Worm (Caenorhabditis elegans) whole organism, young adult: ENCODE data around the gene twk-33.

Source experiments
- C17E4.6 ChIP-seq: fragments of 200-800 bp; sonication (Bioruptor generic); IDR thresholded peaks from 2 replicates; pipeline ENCODE4 v1.3.6; 2022; ENCODE audit warnings: missing genetic modification reagents, missing genetic modification characterization, missing compliant biosample characterization
- F22D6.2 ChIP-seq: sonication (generic microtip); optimal IDR thresholded peaks from 2 replicates; lab custom pipeline; 2016; ENCODE audit warnings: mild to moderate bottlenecking, missing genetic modification characterization, missing compliant biosample characterization
- F23B12.7 ChIP-seq: sonication (generic microtip); optimal IDR thresholded peaks from 2 replicates; lab custom pipeline; 2017; ENCODE audit warnings: missing genetic modification characterization, mild to moderate bottlenecking, missing compliant biosample characterization, antibody characterized with exemption, moderate library complexity; ENCODE audit not compliant: insufficient read depth
- F52B5.7 ChIP-seq: sonication (generic microtip); optimal IDR thresholded peaks from 2 replicates; lab custom pipeline; 2016; ENCODE audit warnings: mild to moderate bottlenecking, missing genetic modification characterization, missing compliant biosample characterization
- T07F8.4 ChIP-seq: sonication (generic microtip); optimal IDR thresholded peaks from 2 replicates; lab custom pipeline; 2016; ENCODE audit warnings: mild to moderate bottlenecking, missing genetic modification characterization, moderate library complexity, missing compliant biosample characterization
- Y79H2A.3 ChIP-seq: fragments of 200-800 bp; sonication (Bioruptor generic); conservative IDR thresholded peaks from 2 replicates; pipeline ENCODE4 v1.3.6; 2022; ENCODE audit warnings: missing genetic modification reagents, missing genetic modification characterization, missing compliant biosample characterization
- Y95B8A.8 ChIP-seq: fragments of 200-800 bp; sonication (Bioruptor generic); IDR thresholded peaks from 2 replicates; pipeline ENCODE4 v1.3.6; 2022; ENCODE audit warnings: missing genetic modification reagents, missing genetic modification characterization, missing compliant biosample characterization
- akir-1 ChIP-seq: fragments of 200-800 bp; sonication (Bioruptor generic); optimal IDR thresholded peaks from 2 replicates; lab custom pipeline; 2018; ENCODE audit warnings: mild to moderate bottlenecking, missing genetic modification characterization, moderate library complexity, missing compliant biosample characterization
- atf-7 ChIP-seq: sonication (generic microtip); optimal IDR thresholded peaks from 2 replicates; lab custom pipeline; 2017; ENCODE audit warnings: mild to moderate bottlenecking, missing genetic modification characterization, missing compliant biosample characterization
- athp-1 ChIP-seq: sonication (generic microtip); optimal IDR thresholded peaks from 2 replicates; lab custom pipeline; 2017; ENCODE audit warnings: mild to moderate bottlenecking, missing genetic modification characterization, missing compliant biosample characterization
- bed-2 ChIP-seq: fragments of 200-800 bp; sonication (Bioruptor generic); IDR thresholded peaks from 2 replicates; pipeline ENCODE4 v1.3.6; 2022; ENCODE audit warnings: missing genetic modification reagents, missing genetic modification characterization, missing compliant biosample characterization
- ceh-91 ChIP-seq: fragments of 200-800 bp; sonication (Bioruptor generic); IDR thresholded peaks from 2 replicates; pipeline ENCODE4 v1.3.6; 2022; ENCODE audit warnings: missing genetic modification reagents, missing genetic modification characterization, missing compliant biosample characterization
- chd-7 ChIP-seq: sonication (generic microtip); optimal IDR thresholded peaks from 2 replicates; lab custom pipeline; 2016; ENCODE audit warnings: mild to moderate bottlenecking, missing genetic modification characterization, moderate library complexity, missing compliant biosample characterization
- die-1 ChIP-seq: sonication (generic microtip); optimal IDR thresholded peaks from 2 replicates; lab custom pipeline; 2016; ENCODE audit warnings: missing genotype, mild to moderate bottlenecking, missing genetic modification characterization, missing compliant biosample characterization
- egrh-3 ChIP-seq: fragments of 200-800 bp; sonication (Bioruptor generic); IDR thresholded peaks from 2 replicates; pipeline ENCODE4 v1.3.6; 2022; ENCODE audit warnings: missing genetic modification reagents, missing genetic modification characterization, missing compliant biosample characterization
- gei-17 ChIP-seq: fragments of 200-800 bp; sonication (Bioruptor generic); optimal IDR thresholded peaks from 2 replicates; lab custom pipeline; 2018; ENCODE audit warnings: mild to moderate bottlenecking, missing genetic modification characterization, missing compliant biosample characterization
- hlh-12 ChIP-seq: sonication (generic microtip); optimal IDR thresholded peaks from 2 replicates; lab custom pipeline; 2016; ENCODE audit warnings: missing genetic modification characterization, missing compliant biosample characterization
- hlh-26 ChIP-seq: fragments of 200-800 bp; sonication (Bioruptor generic); conservative IDR thresholded peaks from 2 replicates; pipeline ENCODE4 v1.3.6; 2022; ENCODE audit warnings: missing genetic modification reagents, missing genetic modification characterization, missing compliant biosample characterization
- hmg-1.2 ChIP-seq: fragments of 200-800 bp; sonication (Bioruptor generic); IDR thresholded peaks from 2 replicates; pipeline ENCODE4 v1.3.6; 2022; ENCODE audit warnings: missing genetic modification reagents, missing genetic modification characterization, missing compliant biosample characterization
- hrde-1 ChIP-seq: sonication (generic microtip); optimal IDR thresholded peaks from 2 replicates; lab custom pipeline; 2016; ENCODE audit warnings: missing genetic modification characterization, mild to moderate bottlenecking, missing compliant biosample characterization, moderate library complexity, missing genotype, missing genetic modification reagents, borderline replicate concordance
- hsf-1 ChIP-seq: fragments of 200-800 bp; sonication (Bioruptor generic); IDR thresholded peaks from 2 replicates; pipeline ENCODE4 v1.3.6; 2022; ENCODE audit warnings: missing genetic modification reagents, missing genetic modification characterization, missing compliant biosample characterization
- lag-1 ChIP-seq: fragments of 200-800 bp; sonication (Bioruptor generic); IDR thresholded peaks from 2 replicates; pipeline ENCODE4 v1.3.6; 2022; ENCODE audit warnings: missing genetic modification reagents, missing genetic modification characterization, missing compliant biosample characterization
- lin-26 ChIP-seq: fragments of 200-800 bp; sonication (Bioruptor generic); IDR thresholded peaks from 2 replicates; pipeline ENCODE4 v1.3.6; 2022; ENCODE audit warnings: missing genetic modification reagents, missing genetic modification characterization, missing compliant biosample characterization
- lin-35 ChIP-seq, 3 experiments: fragments of 150-350 bp in 2 of 3; sonication (generic microtip) in 1 of 3; optimal IDR thresholded peaks; 2 replicates each; lab custom pipeline; 2014 to 2018; ENCODE audit warnings: missing biosample characterization in 3 of 3, missing genetic modification characterization in 3 of 3, missing genetic modification reagents in 3 of 3
- lin-40 ChIP-seq: sonication (generic microtip); optimal IDR thresholded peaks from 2 replicates; lab custom pipeline; 2016; ENCODE audit warnings: missing genetic modification characterization, mild to moderate bottlenecking, missing compliant biosample characterization, missing genotype, missing genetic modification reagents
- lir-1 ChIP-seq: fragments of 200-800 bp; sonication (Bioruptor generic); conservative IDR thresholded peaks from 2 replicates; pipeline ENCODE4 v1.3.6; 2022; ENCODE audit warnings: missing genetic modification reagents, missing genetic modification characterization, missing compliant biosample characterization
- lsy-27 ChIP-seq: sonication (generic microtip); optimal IDR thresholded peaks from 2 replicates; lab custom pipeline; 2017; ENCODE audit warnings: missing genetic modification characterization, mild to moderate bottlenecking, missing compliant biosample characterization, antibody characterized with exemption, missing genotype, borderline replicate concordance; ENCODE audit not compliant: insufficient read depth
- madf-8 ChIP-seq: fragments of 200-800 bp; sonication (Bioruptor generic); conservative IDR thresholded peaks from 2 replicates; pipeline ENCODE4 v1.3.6; 2022; ENCODE audit warnings: missing genetic modification reagents, missing genetic modification characterization, missing compliant biosample characterization
- mel-28 ChIP-seq: sonication (generic microtip); optimal IDR thresholded peaks from 2 replicates; lab custom pipeline; 2016; ENCODE audit warnings: borderline replicate concordance, mild to moderate bottlenecking, missing genetic modification characterization, missing compliant biosample characterization
- mes-4 ChIP-seq: sonication (generic microtip); optimal IDR thresholded peaks from 2 replicates; lab custom pipeline; 2016; ENCODE audit warnings: missing genotype, missing genetic modification characterization, missing compliant biosample characterization
- nhr-179 ChIP-seq: sonication (generic microtip); optimal IDR thresholded peaks from 2 replicates; lab custom pipeline; 2016; ENCODE audit warnings: mild to moderate bottlenecking, missing genetic modification characterization, missing compliant biosample characterization
- nhr-80 ChIP-seq: sonication (generic microtip); optimal IDR thresholded peaks from 2 replicates; lab custom pipeline; 2016; ENCODE audit warnings: missing genetic modification characterization, missing compliant biosample characterization
- pbrm-1 ChIP-seq: fragments of 200-800 bp; sonication (Bioruptor generic); IDR thresholded peaks from 2 replicates; pipeline ENCODE4 v1.3.6; 2022; ENCODE audit warnings: missing genetic modification reagents, missing genetic modification characterization, missing compliant biosample characterization
- snpc-3.4 ChIP-seq: sonication (generic microtip); optimal IDR thresholded peaks from 2 replicates; lab custom pipeline; 2017; ENCODE audit warnings: missing genetic modification characterization, mild to moderate bottlenecking, missing compliant biosample characterization, antibody characterized with exemption, moderate library complexity, missing genotype, missing genetic modification reagents
- snpc-4 ChIP-seq, 5 experiments: fragments of 150-350 bp in 1 of 5; sonication (generic microtip) in 4 of 5; optimal IDR thresholded peaks; 2 replicates each; lab custom pipeline; 2014 to 2018; ENCODE audit warnings: missing genetic modification characterization in 5 of 5, missing biosample characterization in 3 of 5, antibody characterized with exemption in 2 of 5, mild to moderate bottlenecking in 2 of 5, missing compliant biosample characterization in 2 of 5, missing genotype in 2 of 5, moderate library complexity in 2 of 5, missing genetic modification reagents in 1 of 5
- xnd-1 ChIP-seq: sonication (generic microtip); optimal IDR thresholded peaks from 2 replicates; lab custom pipeline; 2016; ENCODE audit warnings: missing genotype, missing genetic modification reagents, missing genetic modification characterization, missing compliant biosample characterization
- zfh-2 ChIP-seq: fragments of 200-800 bp; sonication (Bioruptor generic); conservative IDR thresholded peaks from 2 replicates; pipeline ENCODE4 v1.3.6; 2022; ENCODE audit warnings: missing genetic modification reagents, missing genetic modification characterization, missing compliant biosample characterization
- ztf-26 ChIP-seq: sonication (generic microtip); optimal IDR thresholded peaks from 2 replicates; lab custom pipeline; 2017; ENCODE audit warnings: missing genetic modification characterization, missing compliant biosample characterization

twk-33 gene

ce11 chrV:17743802-17744201, 29.6 kb upstream of the twk-33 start:
- TF ChIP-seq lsy-27 (tag; lab: Kevin White, UChicago) = no peak
- TF ChIP-seq gei-17 (GFP tag; lab: Kevin White, UChicago) = no peak
- TF ChIP-seq zfh-2 (GFP tag; lab: Robert Waterston, UW) = no peak
- no peak for TF ChIP-seq snpc-3.4
- no peak for TF ChIP-seq xnd-1 (tag; lab: Kevin White, UChicago)
- TF ChIP-seq, all 124 proteins: peak for 0

DNA sequence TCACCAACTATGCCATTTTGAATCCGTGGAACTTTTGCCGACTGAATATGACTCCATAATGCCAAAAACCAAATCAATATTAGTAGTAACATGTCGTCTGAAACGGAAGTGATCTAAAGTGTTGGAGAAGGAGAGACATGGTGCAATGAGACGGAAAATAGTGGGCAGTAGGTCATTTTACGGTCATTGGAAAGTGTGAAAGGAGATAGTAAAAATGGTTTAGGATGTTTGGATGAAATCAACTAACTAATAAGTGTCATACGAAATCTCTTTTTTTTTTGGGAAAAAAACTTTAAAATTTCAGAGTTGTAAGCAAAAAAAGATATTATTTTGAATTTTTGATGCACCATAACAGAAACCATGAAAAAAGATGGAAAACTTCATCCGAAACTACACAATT, 25.6 kb upstream of the twk-33 start, which contains the start of gene cutl-4:
Gene cutl-4, minus strand, starts transcription at position 101 of the 400 bp plus-strand sequence.
- TF ChIP-seq hmg-1.2 (GFP tag; lab: Robert Waterston, UW) = no peak
- no peak for TF ChIP-seq hsf-1 (GFP tag; lab: Robert Waterston, UW)
- TF ChIP-seq hlh-26 = no peak
- no peak for TF ChIP-seq atf-7
- no peak for TF ChIP-seq athp-1 (tag; lab: Kevin White, UChicago)

DNA sequence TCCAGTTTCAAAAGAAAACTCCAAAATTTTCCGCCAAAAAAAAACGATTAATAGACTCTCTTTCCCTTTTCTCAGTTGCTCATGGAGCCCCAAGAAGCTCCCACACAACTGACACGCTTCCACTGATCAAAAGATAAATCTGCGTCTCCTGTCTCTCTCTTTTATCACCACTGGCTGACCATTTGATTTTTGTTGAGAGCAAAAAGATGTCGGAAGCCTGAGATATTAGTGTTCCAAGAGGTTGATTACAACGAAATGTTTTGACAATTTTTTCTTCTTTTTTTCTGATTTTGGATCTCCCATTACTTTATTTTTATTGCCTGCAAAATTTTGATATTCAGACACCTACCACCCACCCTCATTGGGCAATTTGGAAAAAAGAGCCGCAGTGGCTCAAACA, 18.3 kb upstream of the twk-33 start, which contains the start of gene twk-42:
Gene twk-42, minus strand, starts transcription at position 101 of the 400 bp plus-strand sequence.
- no peak for TF ChIP-seq mes-4 (tag; lab: Kevin White, UChicago)
- TF ChIP-seq atf-7 = no peak
- TF ChIP-seq F22D6.2 (tag; lab: Kevin White, UChicago) = no peak
- TF ChIP-seq F23B12.7 (tag; lab: Kevin White, UChicago) = no peak
- no peak for TF ChIP-seq lin-40 (tag; lab: Kevin White, UChicago)
- no peak for TF ChIP-seq nhr-179 (tag; lab: Kevin White, UChicago)
- no peak for TF ChIP-seq lir-1 (GFP tag; lab: Robert Waterston, UW)
- no peak for TF ChIP-seq F52B5.7 (tag; lab: Kevin White, UChicago)
- no peak for TF ChIP-seq akir-1 (GFP tag; lab: Kevin White, UChicago)
- TF ChIP-seq C17E4.6 (GFP tag; lab: Robert Waterston, UW) = no peak
- no peak for TF ChIP-seq ztf-26 (tag; lab: Kevin White, UChicago)
- no peak for TF ChIP-seq lin-35 (GFP tag; optimal IDR thresholded peaks at IDR 0.05; lab: Kevin White, UChicago)
- no peak for TF ChIP-seq egrh-3 (GFP tag; lab: Robert Waterston, UW)
- no peak for TF ChIP-seq bed-2 (GFP tag; lab: Robert Waterston, UW)
- TF ChIP-seq hlh-12 (tag; lab: Kevin White, UChicago) = no peak
- TF ChIP-seq die-1 = no peak
- TF ChIP-seq, all 124 proteins: peak for 0

DNA sequence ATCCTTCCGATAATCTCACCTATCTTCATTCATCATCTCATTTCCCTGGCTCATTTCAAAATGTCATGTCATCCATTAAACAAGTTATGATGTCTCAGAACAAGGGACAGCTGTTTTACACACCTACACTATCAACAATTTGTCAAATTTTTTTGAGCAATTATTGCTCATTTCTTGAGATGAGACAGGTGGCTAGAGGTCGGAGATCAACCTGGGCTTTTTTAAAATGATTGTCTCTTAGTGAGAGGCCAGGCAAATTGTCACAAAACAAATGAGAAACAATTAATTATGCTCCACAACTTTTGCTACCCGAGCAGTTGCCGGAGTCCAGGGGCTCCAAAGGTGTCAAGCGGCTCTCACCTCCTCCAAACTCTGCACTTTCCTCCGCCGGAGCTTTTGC, 14.6 kb upstream of the twk-33 start:
- TF ChIP-seq chd-7 (tag; lab: Kevin White, UChicago) (no peak), gei-17 (GFP tag; lab: Kevin White, UChicago) (no peak)

DNA sequence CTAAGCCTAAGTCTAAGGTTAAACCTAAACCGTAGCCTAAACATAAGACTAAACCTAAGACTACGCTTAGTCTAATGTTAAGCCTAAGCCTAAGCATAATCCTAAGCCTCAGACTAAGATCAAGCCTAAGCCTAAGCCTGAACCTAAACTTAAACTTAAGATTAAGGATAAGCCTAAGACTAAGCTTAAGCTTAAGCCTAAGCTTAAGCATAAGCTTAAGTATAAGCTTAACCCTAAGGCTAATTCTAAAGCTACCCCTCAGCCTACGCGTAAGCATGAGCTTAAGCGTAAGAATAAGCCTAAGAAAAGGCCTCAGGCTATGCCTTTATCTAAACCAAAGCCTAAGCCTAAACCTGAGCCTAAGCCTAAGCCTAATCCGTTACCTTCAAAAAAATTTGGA, 14.2 kb upstream of the twk-33 start:
- TF ChIP-seq ceh-91 (no peak), lag-1 (GFP tag; lab: Robert Waterston, UW) (no peak), Y95B8A.8 (GFP tag; lab: Robert Waterston, UW) (no peak)

- TF ChIP-seq lir-1 (GFP tag; lab: Robert Waterston, UW) = no peak
- TF ChIP-seq F52B5.7 (tag; lab: Kevin White, UChicago) = no peak
- no peak for TF ChIP-seq nhr-80 (tag; lab: Kevin White, UChicago)
- TF ChIP-seq Y79H2A.3 (GFP tag; lab: Robert Waterston, UW) = no peak
- TF ChIP-seq madf-8 (GFP tag; lab: Robert Waterston, UW) = no peak
- no peak for TF ChIP-seq snpc-4 (GFP tag; optimal IDR thresholded peaks at IDR 0.05; lab: Kevin White, UChicago)
- no peak for TF ChIP-seq snpc-4 (tag; optimal IDR thresholded peaks at IDR 0.05; lab: Kevin White, UChicago)
- TF ChIP-seq hrde-1 (tag; lab: Kevin White, UChicago) = no peak
- no peak for TF ChIP-seq mes-4 (tag; lab: Kevin White, UChicago)
- no peak for TF ChIP-seq mel-28 (tag; lab: Kevin White, UChicago)
- no peak for TF ChIP-seq lsy-27 (tag; lab: Kevin White, UChicago)
- TF ChIP-seq gei-17 (GFP tag; lab: Kevin White, UChicago) = no peak
- no peak for TF ChIP-seq T07F8.4
- no peak for TF ChIP-seq pbrm-1
- no peak for TF ChIP-seq lin-26 (GFP tag; lab: Robert Waterston, UW)
- TF ChIP-seq hlh-26 = no peak
These were observed 10.5 kb upstream of the twk-33 start, which contains the start of gene fat-5 for ce11 chrV:17724704-17725103. fat-5 (plus strand) TSS chrV:17725004.
